Fruit fly (Drosophila melanogaster) whole organism, embryonic: Measurements from ENCODE around the gene Trxr1.
A peak's percentile ranks its signal among the peaks of the same experiment; 100 is the strongest.

ENCODE experiments used
- ATbp ChIP-seq: fragments of 200-800 bp; sonication (Bioruptor generic); optimal IDR thresholded peaks from 2 replicates; lab custom pipeline; 2017; ENCODE audit warnings: missing biosample characterization, mild to moderate bottlenecking, missing genetic modification characterization, missing genetic modification reagents
- Awh ChIP-seq: fragments of 200-800 bp; sonication (Bioruptor generic); IDR thresholded peaks from 2 replicates; pipeline ENCODE4, ENCODE4 v1.3.6; 2022; ENCODE audit warnings: missing biosample characterization, missing genetic modification characterization
- B-H2 ChIP-seq: fragments of 200-800 bp; sonication (Bioruptor generic); optimal IDR thresholded peaks from 2 replicates; lab custom pipeline; 2018; ENCODE audit warnings: missing biosample characterization, mild to moderate bottlenecking, missing genetic modification characterization
- Bgb ChIP-seq: fragments of 200-800 bp; sonication (Bioruptor generic); IDR thresholded peaks from 2 replicates; pipeline ENCODE4 v1.3.6; 2022; ENCODE audit warnings: missing biosample characterization, missing genetic modification characterization; ENCODE audit not compliant: partially characterized antibody
- CG10321 ChIP-seq: fragments of 200-800 bp; sonication (Bioruptor generic); IDR thresholded peaks from 2 replicates; pipeline ENCODE4 v1.3.6; 2022; ENCODE audit warnings: missing biosample characterization, missing genetic modification characterization
- CG11085 ChIP-seq: fragments of 200-800 bp; sonication (Bioruptor generic); IDR thresholded peaks from 2 replicates; pipeline ENCODE4 v1.3.6; 2022; ENCODE audit warnings: missing biosample characterization, missing genetic modification characterization
- CG12744 ChIP-seq: fragments of 200-800 bp; sonication (Bioruptor generic); optimal IDR thresholded peaks from 2 replicates; lab custom pipeline; 2016; ENCODE audit warnings: missing biosample characterization, missing genetic modification characterization
- CG12942 ChIP-seq: fragments of 200-800 bp; sonication (Bioruptor generic); optimal IDR thresholded peaks from 3 replicates; lab custom pipeline; 2016; ENCODE audit warnings: missing biosample characterization, missing genetic modification characterization
- CG13424 ChIP-seq: fragments of 200-800 bp; sonication (Bioruptor generic); optimal IDR thresholded peaks from 2 replicates; lab custom pipeline; 2019; ENCODE audit warnings: missing biosample characterization, mild to moderate bottlenecking, missing genetic modification characterization, moderate library complexity
- CG14965 ChIP-seq: fragments of 200-800 bp; sonication (Bioruptor generic); optimal IDR thresholded peaks from 2 replicates; lab custom pipeline; 2016; ENCODE audit warnings: missing biosample characterization, missing genetic modification characterization, borderline replicate concordance
- CG1602 ChIP-seq: fragments of 200-800 bp; sonication (Bioruptor generic); optimal IDR thresholded peaks from 3 replicates; lab custom pipeline; 2016; ENCODE audit warnings: missing biosample characterization, missing genetic modification characterization
- CG17186 ChIP-seq: fragments of 200-800 bp; sonication (Bioruptor generic); optimal IDR thresholded peaks from 3 replicates; lab custom pipeline; 2017; ENCODE audit warnings: missing biosample characterization, missing genetic modification reagents, missing genetic modification characterization
- CG17328 ChIP-seq: fragments of 200-800 bp; sonication (Bioruptor generic); IDR thresholded peaks from 2 replicates; pipeline ENCODE4 v1.3.6; 2022; ENCODE audit warnings: missing biosample characterization, missing genetic modification characterization
- CG30431 ChIP-seq: fragments of 200-800 bp; sonication (Bioruptor generic); optimal IDR thresholded peaks from 2 replicates; lab custom pipeline; 2017; ENCODE audit warnings: missing biosample characterization, missing genetic modification characterization
- CG42726 ChIP-seq: fragments of 200-800 bp; sonication (Bioruptor generic); IDR thresholded peaks from 2 replicates; pipeline ENCODE4 v1.3.6; 2022; ENCODE audit warnings: missing biosample characterization, missing genetic modification characterization; ENCODE audit not compliant: partially characterized antibody
- CG4328 ChIP-seq: fragments of 200-800 bp; sonication (Bioruptor generic); optimal IDR thresholded peaks from 3 replicates; lab custom pipeline; 2017; ENCODE audit warnings: missing biosample characterization, missing genetic modification reagents, missing genetic modification characterization
- CG4730 ChIP-seq: fragments of 200-800 bp; sonication (Bioruptor generic); IDR thresholded peaks from 2 replicates; pipeline ENCODE4 v1.3.6; 2022; ENCODE audit warnings: missing biosample characterization, missing genetic modification characterization
- CG6689 ChIP-seq: fragments of 200-800 bp; sonication (Bioruptor generic); IDR thresholded peaks from 2 replicates; pipeline ENCODE4 v1.3.6; 2022; ENCODE audit warnings: missing biosample characterization, missing genetic modification characterization
- CG7839 ChIP-seq: fragments of 200-800 bp; sonication (Bioruptor generic); optimal IDR thresholded peaks from 3 replicates; lab custom pipeline; 2018; ENCODE audit warnings: missing biosample characterization, mild to moderate bottlenecking, missing genetic modification characterization, moderate library complexity
- CG8478 ChIP-seq: fragments of >200 bp; optimal IDR thresholded peaks from 2 replicates; lab custom pipeline; 2018
- D ChIP-seq, 2 experiments: fragments of 200-800 bp in 1 of 2; fragments of >200 bp in 1 of 2; sonication (Bioruptor generic) in 1 of 2; optimal IDR thresholded peaks; 2 replicates in 1 of 2; 3 replicates in 1 of 2; lab custom pipeline; 2017; ENCODE audit warnings: mild to moderate bottlenecking in 1 of 2, missing biosample characterization in 1 of 2, missing genetic modification characterization in 1 of 2, missing genetic modification reagents in 1 of 2
- Dbx ChIP-seq: fragments of 200-800 bp; sonication (Bioruptor generic); IDR thresholded peaks from 3 replicates; pipeline ENCODE4 v1.3.6; 2022; ENCODE audit warnings: missing biosample characterization, missing genetic modification characterization
- Dek ChIP-seq: fragments of 200-800 bp; sonication (Bioruptor generic); optimal IDR thresholded peaks from 3 replicates; lab custom pipeline; 2019; ENCODE audit warnings: missing biosample characterization, mild to moderate bottlenecking, missing genetic modification characterization, moderate library complexity
- Dll ChIP-seq: fragments of 200-800 bp; sonication (Bioruptor generic); IDR thresholded peaks from 4 replicates; pipeline ENCODE4 v1.3.6; 2022; ENCODE audit warnings: missing biosample characterization, missing genetic modification characterization; ENCODE audit not compliant: partially characterized antibody
- Dref ChIP-seq: fragments of 200-800 bp; sonication (Bioruptor generic); IDR thresholded peaks from 2 replicates; pipeline ENCODE4 v1.3.6; 2022; ENCODE audit warnings: missing biosample characterization, missing genetic modification characterization
- HLH54F ChIP-seq: fragments of 200-800 bp; sonication (Bioruptor generic); optimal IDR thresholded peaks from 3 replicates; lab custom pipeline; 2016; ENCODE audit warnings: missing biosample characterization, missing genetic modification characterization
- Hr3 ChIP-seq: fragments of 200-800 bp; sonication (Bioruptor generic); optimal IDR thresholded peaks from 3 replicates; lab custom pipeline; 2016; ENCODE audit warnings: missing biosample characterization, missing genetic modification characterization
- Hsf ChIP-seq: fragments of 200-800 bp; sonication (Bioruptor generic); optimal IDR thresholded peaks from 3 replicates; lab custom pipeline; 2016; ENCODE audit warnings: missing biosample characterization, missing genetic modification characterization
- MESR4 ChIP-seq: fragments of 200-800 bp; sonication (Bioruptor generic); optimal IDR thresholded peaks from 2 replicates; lab custom pipeline; 2018; ENCODE audit warnings: missing biosample characterization, mild to moderate bottlenecking, missing genetic modification characterization, moderate library complexity
- Opbp ChIP-seq: fragments of 200-800 bp; sonication (Bioruptor generic); IDR thresholded peaks from 3 replicates; pipeline ENCODE4 v1.3.6; 2022; ENCODE audit warnings: missing biosample characterization, missing genetic modification characterization; ENCODE audit not compliant: partially characterized antibody
- Ptx1 ChIP-seq: fragments of 200-800 bp; sonication (Bioruptor generic); IDR thresholded peaks from 2 replicates; pipeline ENCODE4 v1.3.6; 2022; ENCODE audit warnings: missing biosample characterization, missing genetic modification characterization
- Scr ChIP-seq: fragments of 200-800 bp; sonication (Bioruptor generic); IDR thresholded peaks from 2 replicates; pipeline ENCODE4 v1.3.6; 2022; ENCODE audit warnings: missing biosample characterization, missing genetic modification characterization; ENCODE audit not compliant: partially characterized antibody
- Sin3A ChIP-seq: fragments of >200 bp; optimal IDR thresholded peaks from 2 replicates; lab custom pipeline; 2018
- Ssrp ChIP-seq: fragments of 200-800 bp; sonication (Bioruptor generic); optimal IDR thresholded peaks from 2 replicates; lab custom pipeline; 2018; ENCODE audit warnings: missing biosample characterization, mild to moderate bottlenecking, missing genetic modification characterization, moderate library complexity
- Xbp1 ChIP-seq: fragments of 200-800 bp; sonication (Bioruptor generic); optimal IDR thresholded peaks from 3 replicates; lab custom pipeline; 2016; ENCODE audit warnings: missing biosample characterization, mild to moderate bottlenecking, missing genetic modification characterization
- amos ChIP-seq: fragments of 200-800 bp; sonication (Bioruptor generic); IDR thresholded peaks from 2 replicates; pipeline ENCODE4 v1.3.6; 2022; ENCODE audit warnings: missing biosample characterization, missing genetic modification characterization; ENCODE audit not compliant: partially characterized antibody
- bcd ChIP-seq: fragments of 200-800 bp; sonication (Bioruptor generic); optimal IDR thresholded peaks from 2 replicates; lab custom pipeline; 2017; ENCODE audit warnings: missing biosample characterization, mild to moderate bottlenecking, missing genetic modification characterization
- chm ChIP-seq: fragments of 200-800 bp; sonication (Bioruptor generic); IDR thresholded peaks from 2 replicates; pipeline ENCODE4 v1.3.6; 2022; ENCODE audit warnings: missing biosample characterization, missing genetic modification characterization
- gro ChIP-seq: fragments of 200-800 bp; sonication (Bioruptor generic); optimal IDR thresholded peaks from 2 replicates; lab custom pipeline; 2016; ENCODE audit warnings: missing biosample characterization, missing genetic modification characterization
- hb ChIP-seq: fragments of 200-800 bp; sonication (Bioruptor generic); IDR thresholded peaks from 3 replicates; pipeline ENCODE4 v1.3.6; 2022; ENCODE audit warnings: missing biosample characterization, missing genetic modification characterization; ENCODE audit not compliant: partially characterized antibody
- inv ChIP-seq: fragments of 200-800 bp; sonication (Bioruptor generic); IDR thresholded peaks from 2 replicates; pipeline ENCODE4 v1.3.6; 2022; ENCODE audit warnings: missing biosample characterization, missing genetic modification characterization; ENCODE audit not compliant: partially characterized antibody
- ken ChIP-seq: fragments of 200-800 bp; sonication (Bioruptor generic); IDR thresholded peaks from 3 replicates; pipeline ENCODE4 v1.3.6; 2022; ENCODE audit warnings: missing biosample characterization, missing genetic modification characterization
- lab ChIP-seq: fragments of 200-800 bp; sonication (Bioruptor generic); optimal IDR thresholded peaks from 3 replicates; lab custom pipeline; 2017; ENCODE audit warnings: missing biosample characterization, missing genetic modification characterization, mild to moderate bottlenecking, moderate library complexity, missing genetic modification reagents
- lbe ChIP-seq: fragments of 200-800 bp; sonication (Bioruptor generic); optimal IDR thresholded peaks from 2 replicates; lab custom pipeline; 2016; ENCODE audit warnings: missing biosample characterization, mild to moderate bottlenecking, missing genetic modification characterization
- nmo ChIP-seq: fragments of 200-800 bp; sonication (Bioruptor generic); optimal IDR thresholded peaks from 2 replicates; lab custom pipeline; 2018; ENCODE audit warnings: missing biosample characterization, mild to moderate bottlenecking, missing genetic modification characterization, moderate library complexity
- odd ChIP-seq: fragments of 200-800 bp; sonication (Bioruptor generic); optimal IDR thresholded peaks from 2 replicates; lab custom pipeline; 2017; ENCODE audit warnings: missing biosample characterization, mild to moderate bottlenecking, missing genetic modification characterization
- pum ChIP-seq: fragments of 200-800 bp; sonication (Bioruptor generic); optimal IDR thresholded peaks from 2 replicates; lab custom pipeline; 2016; ENCODE audit warnings: missing biosample characterization, missing genetic modification characterization
- scrt ChIP-seq: fragments of 200-800 bp; sonication (Bioruptor generic); optimal IDR thresholded peaks from 2 replicates; lab custom pipeline; 2018; ENCODE audit warnings: missing biosample characterization, mild to moderate bottlenecking, missing genetic modification characterization, moderate library complexity
- tgo ChIP-seq: fragments of 200-800 bp; sonication (Bioruptor generic); IDR thresholded peaks from 3 replicates; pipeline ENCODE4 v1.3.6; 2022; ENCODE audit warnings: missing biosample characterization, missing genetic modification characterization
- twi ChIP-seq: fragments of 200-800 bp; optimal IDR thresholded peaks from 2 replicates; lab custom pipeline; 2019; ENCODE audit warnings: missing biosample characterization, mild to moderate bottlenecking, missing genetic modification characterization, moderate library complexity
- yki ChIP-seq: fragments of >200 bp; optimal IDR thresholded peaks from 3 replicates; lab custom pipeline; 2018

Gene Trxr1

dm6 chrX:8240431-8240830 is 1.9 kb upstream of the Trxr1 start, which contains the start of gene CG2147 (continued):
- TF ChIP-seq Scr (GFP tag; lab: Robert Waterston, UW), result peak; percentile 81
- no peak for TF ChIP-seq CG4730 (GFP tag; lab: Robert Waterston, UW)
- peak; percentile 79 for TF ChIP-seq Opbp (GFP tag; lab: Robert Waterston, UW)
- no peak for TF ChIP-seq Dbx
- no peak for TF ChIP-seq odd (GFP tag; lab: Kevin White, UChicago)
- TF ChIP-seq HLH54F, result no peak
- TF ChIP-seq bcd (GFP tag; lab: Kevin White, UChicago), result no peak
- no peak for TF ChIP-seq yki (lab: Kevin White, UChicago)
- no peak for TF ChIP-seq ken (GFP tag; lab: Robert Waterston, UW)
- peak; percentile 70 for TF ChIP-seq inv (GFP tag; lab: Robert Waterston, UW)
- no peak for TF ChIP-seq Xbp1 (GFP tag; lab: Kevin White, UChicago)
- TF ChIP-seq Hsf (GFP tag; lab: Kevin White, UChicago), result no peak
- no peak for TF ChIP-seq twi (tag; lab: Kevin White, UChicago)
- no peak for TF ChIP-seq B-H2 (GFP tag; lab: Kevin White, UChicago)
- TF ChIP-seq Sin3A (lab: Kevin White, UChicago), result no peak
- no peak for TF ChIP-seq Dek (tag; lab: Kevin White, UChicago)
- TF ChIP-seq CG1602, result no peak
- TF ChIP-seq CG13424, result no peak
- no peak for TF ChIP-seq CG11085
- no peak for TF ChIP-seq chm (GFP tag; lab: Robert Waterston, UW)
- peak; percentile 5 for TF ChIP-seq MESR4 (GFP tag; lab: Kevin White, UChicago)
- TF ChIP-seq hb (GFP tag; lab: Robert Waterston, UW), result peak; percentile 75
- no peak for TF ChIP-seq nmo
- no peak for TF ChIP-seq gro
- TF ChIP-seq CG6689 (GFP tag; lab: Robert Waterston, UW), result no peak
- no peak for TF ChIP-seq lab (GFP tag; lab: Kevin White, UChicago)
- TF ChIP-seq Dref (GFP tag; lab: Robert Waterston, UW), result peak; percentile 85
- TF ChIP-seq amos (GFP tag; lab: Robert Waterston, UW), result peak; percentile 85
- TF ChIP-seq Ptx1 (GFP tag; lab: Robert Waterston, UW), result no peak
- no peak for TF ChIP-seq CG12744 (GFP tag; lab: Kevin White, UChicago)
- no peak for TF ChIP-seq CG30431 (GFP tag; lab: Kevin White, UChicago)
- TF ChIP-seq D (optimal IDR thresholded peaks at IDR 0.05; lab: Kevin White, UChicago), result no peak
- no peak for TF ChIP-seq D (GFP tag; optimal IDR thresholded peaks at IDR 0.05; lab: Kevin White, UChicago)
- no peak for TF ChIP-seq Awh
- no peak for TF ChIP-seq CG8478 (lab: Kevin White, UChicago)
- no peak for TF ChIP-seq Ssrp (tag; lab: Kevin White, UChicago)
- no peak for TF ChIP-seq CG10321 (GFP tag; lab: Robert Waterston, UW)
- TF ChIP-seq CG12942 (GFP tag; lab: Kevin White, UChicago), result no peak
- TF ChIP-seq Bgb (GFP tag; lab: Robert Waterston, UW), result peak; percentile 83
- no peak for TF ChIP-seq tgo (GFP tag; lab: Robert Waterston, UW)
- peak; percentile 84 for TF ChIP-seq Dll
- TF ChIP-seq scrt (GFP tag; lab: Kevin White, UChicago), result no peak
- no peak for TF ChIP-seq CG4328 (GFP tag; lab: Kevin White, UChicago)
- TF ChIP-seq CG7839, result no peak
- TF ChIP-seq lbe (GFP tag; lab: Kevin White, UChicago), result peak; percentile 28
- no peak for TF ChIP-seq CG14965 (GFP tag; lab: Kevin White, UChicago)
- TF ChIP-seq CG17328 (GFP tag; lab: Robert Waterston, UW), result no peak
- peak; percentile 62; the same call in 1 of the 2 replicates for TF ChIP-seq CG42726 (GFP tag; lab: Robert Waterston, UW)
- no peak for TF ChIP-seq CG17186
- TF ChIP-seq Hr3 (GFP tag; lab: Kevin White, UChicago), result no peak
- TF ChIP-seq ATbp (GFP tag; lab: Kevin White, UChicago), result no peak
- no peak for TF ChIP-seq pum (GFP tag; lab: Kevin White, UChicago)
